Worm (Caenorhabditis elegans) whole organism, L2 larva: Measurements from ENCODE around the gene cec-1.

Experiments
- aly-2 ChIP-seq: fragments of 150-350 bp; optimal IDR thresholded peaks from 2 replicates; lab custom pipeline; 2014; ENCODE audit warnings: missing biosample characterization, missing genetic modification characterization
- ama-1 ChIP-seq: fragments of 150-350 bp; optimal IDR thresholded peaks from 2 replicates; lab custom pipeline; 2018; ENCODE audit warnings: inconsistent platforms
- elt-3 ChIP-seq: sonication (generic microtip); optimal IDR thresholded peaks from 2 replicates; lab custom pipeline; 2017; ENCODE audit warnings: missing biosample characterization, missing genetic modification characterization
- fos-1 ChIP-seq: fragments of 150-350 bp; optimal IDR thresholded peaks from 2 replicates; lab custom pipeline; 2014; ENCODE audit warnings: missing biosample characterization, missing genetic modification characterization
- lin-39 ChIP-seq: fragments of 150-350 bp; optimal IDR thresholded peaks from 2 replicates; lab custom pipeline; 2014; ENCODE audit warnings: missing biosample characterization, missing genetic modification reagents, missing genetic modification characterization
- mab-5 ChIP-seq: fragments of 150-350 bp; optimal IDR thresholded peaks from 2 replicates; lab custom pipeline; 2014; ENCODE audit warnings: missing biosample characterization, missing genetic modification characterization
- nhr-12 ChIP-seq: fragments of 150-350 bp; optimal IDR thresholded peaks from 2 replicates; lab custom pipeline; 2014; ENCODE audit warnings: missing biosample characterization, missing genetic modification characterization
- nhr-23 ChIP-seq: fragments of 150-350 bp; optimal IDR thresholded peaks from 2 replicates; lab custom pipeline; 2014; ENCODE audit warnings: missing biosample characterization, missing genetic modification reagents, missing genetic modification characterization
- nhr-77 ChIP-seq: fragments of 150-350 bp; optimal IDR thresholded peaks from 2 replicates; lab custom pipeline; 2014; ENCODE audit warnings: missing biosample characterization, missing genetic modification characterization
- skn-1 ChIP-seq: sonication (generic microtip); optimal IDR thresholded peaks from 2 replicates; lab custom pipeline; 2017; ENCODE audit warnings: missing biosample characterization, missing genetic modification characterization
- sma-3 ChIP-seq: sonication (generic microtip); optimal IDR thresholded peaks from 2 replicates; lab custom pipeline; 2016; ENCODE audit warnings: missing genetic modification reagents, missing genetic modification characterization, missing compliant biosample characterization

DNA sequence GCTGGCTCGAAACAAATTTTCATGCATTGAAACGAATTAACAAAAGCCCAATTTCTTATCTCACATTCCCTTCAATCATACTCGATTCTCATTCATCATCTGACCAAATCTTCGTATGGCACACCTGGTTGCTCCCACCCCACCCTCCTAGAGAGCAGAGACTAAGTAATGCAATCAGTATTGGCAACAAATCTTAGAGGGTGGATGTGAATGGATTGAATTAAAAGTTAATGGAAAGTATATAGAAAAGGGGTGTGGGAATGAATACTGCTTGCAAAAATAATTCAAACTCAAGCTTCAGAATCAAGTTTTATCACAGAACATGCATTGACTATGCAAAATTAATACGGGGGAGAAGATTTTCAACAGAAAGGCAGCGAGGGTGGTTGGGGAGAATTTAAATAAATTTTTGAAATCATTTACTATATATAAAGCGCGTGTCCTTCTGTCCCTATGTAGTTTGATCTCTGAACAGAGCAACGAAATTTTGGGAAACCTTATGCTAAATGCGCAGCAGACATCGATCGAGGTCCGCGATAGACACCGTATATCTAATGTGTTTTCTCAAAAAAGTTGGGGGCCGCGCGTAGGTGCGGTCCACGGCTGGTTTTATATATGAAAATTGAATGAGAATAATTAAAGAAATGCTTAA lies 11.8 kb downstream of the cec-1 start:
- TF ChIP-seq skn-1 (no peak), lin-39 (no peak), sma-3 (GFP tag; lab: Kevin White, UChicago) (no peak), aly-2 (tag; lab: Kevin White, UChicago) (no peak), nhr-77 (tag; lab: Kevin White, UChicago) (no peak), ama-1 (lab: Kevin White, UChicago) (no peak), mab-5 (tag; lab: Kevin White, UChicago) (no peak), nhr-12 (tag; lab: Kevin White, UChicago) (no peak), nhr-23 (tag; lab: Kevin White, UChicago) (no peak), fos-1 (tag; lab: Kevin White, UChicago) (no peak), elt-3 (tag; lab: Kevin White, UChicago) (no peak)
